Worm (Caenorhabditis elegans): Measurements from ENCODE around the gene msp-64.

DNA sequence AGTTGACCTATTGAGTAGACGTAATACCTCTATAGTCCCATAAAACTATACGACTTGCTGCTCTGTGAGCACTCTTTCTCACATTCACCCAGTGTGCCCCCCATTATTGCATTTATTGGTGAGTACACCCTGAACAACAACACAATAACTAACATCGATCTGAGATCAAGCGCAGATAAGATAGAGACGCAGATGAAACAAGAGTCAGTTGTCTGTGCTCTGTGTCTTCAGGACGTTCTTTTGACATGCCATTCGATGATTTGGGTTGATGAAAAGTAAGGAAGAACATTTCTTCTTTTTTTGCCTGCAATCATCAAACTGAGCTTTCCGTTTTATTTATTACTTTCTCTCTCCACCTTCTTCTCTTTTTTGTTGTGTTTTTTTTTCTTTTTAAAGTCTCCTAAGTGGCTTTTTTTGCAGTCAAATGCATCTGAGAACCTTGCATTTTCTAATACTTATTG is 19.8 kb downstream of the msp-64 start, which contains the start of gene lect-2:
- TF ChIP-seq tab-1 (GFP tag; IDR thresholded peaks at IDR 0.05) (no peak), T22C8.4 (GFP tag; IDR thresholded peaks at IDR 0.05) (no peak), cog-1 (tag; optimal IDR thresholded peaks at IDR 0.05) (no peak), klf-2 (GFP tag; conservative IDR thresholded peaks at IDR 0.05) (no peak), flt-1 (GFP tag; IDR thresholded peaks at IDR 0.05) (no peak), med-1 (GFP tag; optimal IDR thresholded peaks at IDR 0.05; ENCODE audit: insufficient read depth) (no peak), ztf-23 (GFP tag; IDR thresholded peaks at IDR 0.05) (no peak)
